Worm (Caenorhabditis elegans): ENCODE results near the gene unc-62.

DNA sequence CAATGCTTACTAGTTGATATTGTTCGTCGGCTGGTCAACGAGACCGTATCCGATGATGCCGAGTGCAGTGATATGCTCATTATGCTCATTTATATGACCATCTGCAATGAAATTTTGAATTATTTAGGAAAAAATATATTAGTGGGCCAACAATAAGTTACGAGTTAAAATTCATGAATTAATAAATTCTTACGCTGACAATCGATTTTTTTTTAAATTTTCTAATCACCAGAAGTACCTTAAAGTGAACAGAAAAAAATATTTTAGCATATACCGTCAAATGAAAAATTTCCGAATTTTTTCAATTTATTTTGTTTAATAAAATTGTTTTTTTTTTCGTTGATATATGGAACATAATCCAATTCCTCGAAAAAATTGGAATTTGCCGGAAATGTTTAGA is 51.9 kb downstream of the unc-62 start, which contains the start of gene sos-1:
- TF ChIP-seq nhr-12 (tag; optimal IDR thresholded peaks at IDR 0.05) (no peak), alr-1 (tag; optimal IDR thresholded peaks at IDR 0.05) (no peak), nhr-11 (tag; optimal IDR thresholded peaks at IDR 0.05) (no peak), ZK546.5 (tag; optimal IDR thresholded peaks at IDR 0.05) (no peak), zag-1 (tag; optimal IDR thresholded peaks at IDR 0.05) (no peak), ceh-82 (tag; optimal IDR thresholded peaks at IDR 0.05) (no peak), nhr-77 (tag; optimal IDR thresholded peaks at IDR 0.05) (no peak), gmeb-1 (tag; optimal IDR thresholded peaks at IDR 0.05) (no peak), dmd-4 (tag; optimal IDR thresholded peaks at IDR 0.05) (no peak), ama-1 (optimal IDR thresholded peaks at IDR 0.05) (no peak), unc-39 (tag; optimal IDR thresholded peaks at IDR 0.05) (no peak)

All from whole organism, L2 larva.